Fruit fly (Drosophila melanogaster): ENCODE results near the gene Yp3.

Yp3 gene

dm6 chrX:13788973-13789682 lies 29.8 kb downstream of the Yp3 start (continued):
- TF ChIP-seq sd (tag; optimal IDR thresholded peaks at IDR 0.05) (peak; percentile 23), org-1 (GFP tag; optimal IDR thresholded peaks at IDR 0.05) (peak; percentile 16), gem (tag; optimal IDR thresholded peaks at IDR 0.05) (peak; percentile 61), tap (tag; optimal IDR thresholded peaks at IDR 0.05) (peak; percentile 2), CG2120 (GFP tag; optimal IDR thresholded peaks at IDR 0.05) (peak; percentile 58), Myb (GFP tag; optimal IDR thresholded peaks at IDR 0.05) (no peak), CG1647 (GFP tag; optimal IDR thresholded peaks at IDR 0.05) (peak; percentile 22), PHDP (tag; optimal IDR thresholded peaks at IDR 0.05) (peak; percentile 23), CG12769 (tag; optimal IDR thresholded peaks at IDR 0.05) (peak; percentile 43), sens (GFP tag) (peak; percentile 88), CG17385 (GFP tag; optimal IDR thresholded peaks at IDR 0.05) (peak; percentile 60), nau (GFP tag; optimal IDR thresholded peaks at IDR 0.05) (no peak), hkb (optimal IDR thresholded peaks at IDR 0.05) (no peak), hkb (GFP tag; IDR thresholded peaks at IDR 0.05) (0 out of 2 replicates have a peak, but pooled peaks have one; percentile 14), CG30431 (GFP tag; optimal IDR thresholded peaks at IDR 0.05) (no peak), Med (GFP tag) (peak; percentile 81), Ptx1 (GFP tag; IDR thresholded peaks at IDR 0.05) (0 out of 2 replicates have a peak, but pooled peaks have one; percentile 27), CG13775 (GFP tag; optimal IDR thresholded peaks at IDR 0.05) (no peak), pb (GFP tag; optimal IDR thresholded peaks at IDR 0.05) (no peak), Pdp1 (GFP tag; optimal IDR thresholded peaks at IDR 0.05) (peak; percentile 9 to 29), Fer3 (tag; optimal IDR thresholded peaks at IDR 0.05) (no peak), MTF-1 (GFP tag; optimal IDR thresholded peaks at IDR 0.05; ENCODE audit: borderline replicate concordance) (no peak), fd96Cb (tag; optimal IDR thresholded peaks at IDR 0.05) (peak; percentile 25), CG11723 (GFP tag; optimal IDR thresholded peaks at IDR 0.05) (peak; percentile 7), CG7556 (GFP tag; optimal IDR thresholded peaks at IDR 0.05) (peak; percentile 63), CG17361 (GFP tag; IDR thresholded peaks at IDR 0.05) (peak; percentile 47; the same call in 1 of the 3 replicates), Mad (GFP tag; optimal IDR thresholded peaks at IDR 0.05) (no peak), Ssrp (tag; optimal IDR thresholded peaks at IDR 0.05) (peak; percentile 28), dimm (GFP tag; IDR thresholded peaks at IDR 0.05) (no peak), CG34224 (GFP tag; IDR thresholded peaks at IDR 0.05; ENCODE audit: partially characterized antibody) (no peak), jumu (GFP tag; optimal IDR thresholded peaks at IDR 0.05) (peak; percentile 24), tup (GFP tag; optimal IDR thresholded peaks at IDR 0.05) (no peak), CG8924 (tag; optimal IDR thresholded peaks at IDR 0.05) (peak; percentile 49), CG9817 (tag; optimal IDR thresholded peaks at IDR 0.05) (peak; percentile 17)

DNA sequence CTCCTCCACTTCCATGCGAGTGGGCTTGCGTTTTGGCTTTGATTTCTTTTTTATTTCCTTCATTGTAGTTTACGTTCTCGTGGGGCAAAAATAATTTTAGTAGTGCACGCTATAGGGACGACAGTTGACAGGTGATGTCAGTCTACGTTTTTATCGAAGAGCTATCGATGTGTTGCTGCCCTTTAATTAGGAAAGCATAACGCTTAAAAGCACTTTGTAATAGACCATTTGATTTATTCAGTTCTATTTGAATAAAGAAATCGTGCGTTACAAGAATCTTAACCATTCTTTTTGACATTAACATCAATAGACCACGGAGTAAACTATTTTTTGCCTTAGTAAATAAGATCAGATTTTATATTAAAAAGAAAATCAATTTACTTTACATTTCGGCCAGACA lies 31.7 kb downstream of the Yp3 start, which contains the start of gene CG10993:
CG10993 (minus strand) TSS at position 101 of the 400 bp plus-strand sequence.
- TF ChIP-seq Dfd (GFP tag; optimal IDR thresholded peaks at IDR 0.05), result no peak
- TF ChIP-seq fd3F (GFP tag; optimal IDR thresholded peaks at IDR 0.05), result no peak
- no peak for TF ChIP-seq Lhr (GFP tag; optimal IDR thresholded peaks at IDR 0.05)

dm6 chrX:13792463-13792862 lies 33.1 kb downstream of the Yp3 start:
- peak; percentile 50 for TF ChIP-seq CG10321 (GFP tag; IDR thresholded peaks at IDR 0.05)
- TF ChIP-seq pan (optimal IDR thresholded peaks at IDR 0.05), result no peak
- TF ChIP-seq pan (GFP tag; optimal IDR thresholded peaks at IDR 0.05 in 1 of 2, IDR thresholded peaks at IDR 0.05 in 1 of 2), result no peak
- no peak for TF ChIP-seq fu2 (GFP tag; optimal IDR thresholded peaks at IDR 0.05)
- 0 out of 3 replicates have a peak, but pooled peaks have one; percentile 40 for TF ChIP-seq CG6791 (GFP tag; IDR thresholded peaks at IDR 0.05; ENCODE audit: partially characterized antibody)
- no peak for TF ChIP-seq tx (GFP tag; optimal IDR thresholded peaks at IDR 0.05)
- TF ChIP-seq CG34422 (GFP tag; IDR thresholded peaks at IDR 0.05), result no peak
- TF ChIP-seq CG13624 (GFP tag; optimal IDR thresholded peaks at IDR 0.05), result no peak
- TF ChIP-seq Dip3 (GFP tag; optimal IDR thresholded peaks at IDR 0.05), result no peak
- TF ChIP-seq CG11398 (GFP tag; optimal IDR thresholded peaks at IDR 0.05), result no peak
- TF ChIP-seq chif (GFP tag; optimal IDR thresholded peaks at IDR 0.05), result no peak
- no peak for TF ChIP-seq sob (GFP tag; IDR thresholded peaks at IDR 0.05)
- TF ChIP-seq gsb (GFP tag; IDR thresholded peaks at IDR 0.05), result no peak
